Worm (Caenorhabditis elegans): Measurements from ENCODE around the gene tbc-12.

ce11 chrX:2548884-2549283 lies 16.6 kb upstream of the tbc-12 start, which contains the start of gene smvt-1:
- no peak for TF ChIP-seq flt-1 (GFP tag; IDR thresholded peaks at IDR 0.05)
- TF ChIP-seq cog-1 (tag; optimal IDR thresholded peaks at IDR 0.05) = no peak

Data from whole organism, midembryonic.